Worm (Caenorhabditis elegans) whole organism, L1 larva: ENCODE results near the gene C04G6.2.

Experiments used
- jun-1 ChIP-seq: fragments of 150-350 bp; optimal IDR thresholded peaks from 2 replicates; lab custom pipeline; 2014; ENCODE audit warnings: missing biosample characterization, missing genetic modification reagents, missing genetic modification characterization
- lsy-2 ChIP-seq, 2 experiments: fragments of 150-350 bp; optimal IDR thresholded peaks; 2 replicates each; lab custom pipeline; 2014; ENCODE audit warnings: missing biosample characterization in 2 of 2, missing genetic modification characterization in 2 of 2
- pqm-1 ChIP-seq: sonication (generic microtip); optimal IDR thresholded peaks from 3 replicates; lab custom pipeline; 2017; ENCODE audit warnings: missing biosample characterization, missing genetic modification characterization
- ztf-4 ChIP-seq: fragments of 150-350 bp; optimal IDR thresholded peaks from 2 replicates; lab custom pipeline; 2014; ENCODE audit warnings: missing biosample characterization, missing genetic modification characterization

- TF ChIP-seq jun-1 (tag; lab: Kevin White, UChicago) (no peak), lsy-2 (tag; optimal IDR thresholded peaks at IDR 0.05; lab: Kevin White, UChicago) (no peak), pqm-1 (no peak), ztf-4 (tag; lab: Kevin White, UChicago) (no peak)
Observed at ce11 chrII:5103784-5104457, 10.9 kb downstream of the C04G6.2 start, which contains the start of the genes C04G6.11 and mpk-2.
